Worm (Caenorhabditis elegans) whole organism, mixed stage, embryonic: Measurements from ENCODE around the gene F44F4.10.
"Not testable (repeated sequence)": the region's sequence is repeated elsewhere in the genome, so short reads cannot be mapped to it uniquely, and the experiment has no call there.

Experiments used
- M03D4.4 ChIP-seq: sonication (generic microtip); optimal IDR thresholded peaks from 2 replicates; lab custom pipeline; 2017; ENCODE audit warnings: mild to moderate bottlenecking, missing genetic modification characterization, missing compliant biosample characterization
- bed-3 ChIP-seq: fragments of 200-800 bp; sonication (Bioruptor generic); optimal IDR thresholded peaks from 3 replicates; lab custom pipeline; 2018; ENCODE audit warnings: mild to moderate bottlenecking, missing genetic modification characterization, moderate library complexity, missing compliant biosample characterization
- blmp-1 ChIP-seq: fragments of 150-350 bp; optimal IDR thresholded peaks from 2 replicates; lab custom pipeline; 2014; ENCODE audit warnings: missing biosample characterization, missing genetic modification characterization
- ceh-39 ChIP-seq: fragments of 150-350 bp; optimal IDR thresholded peaks from 2 replicates; lab custom pipeline; 2014; ENCODE audit warnings: missing biosample characterization, missing genetic modification characterization
- ceh-43 ChIP-seq: fragments of 200-800 bp; sonication (Bioruptor generic); optimal IDR thresholded peaks from 2 replicates; lab custom pipeline; 2018; ENCODE audit warnings: mild to moderate bottlenecking, missing genetic modification characterization, moderate library complexity, missing compliant biosample characterization
- ceh-83 ChIP-seq: fragments of 200-800 bp; sonication (Bioruptor generic); optimal IDR thresholded peaks from 2 replicates; lab custom pipeline; 2018; ENCODE audit warnings: mild to moderate bottlenecking, missing genetic modification characterization, missing compliant biosample characterization
- ces-1 ChIP-seq: fragments of 150-350 bp; optimal IDR thresholded peaks from 2 replicates; lab custom pipeline; 2014; ENCODE audit warnings: missing biosample characterization, missing genetic modification reagents, missing genetic modification characterization
- cnd-1 ChIP-seq: fragments of 200-800 bp; sonication (Bioruptor generic); optimal IDR thresholded peaks from 2 replicates; lab custom pipeline; 2018; ENCODE audit warnings: mild to moderate bottlenecking, missing genetic modification characterization, missing compliant biosample characterization
- drap-1 ChIP-seq: fragments of 200-800 bp; sonication (Bioruptor generic); optimal IDR thresholded peaks from 3 replicates; lab custom pipeline; 2018; ENCODE audit warnings: mild to moderate bottlenecking, missing genetic modification characterization, missing compliant biosample characterization
- elt-1 ChIP-seq: sonication (generic microtip); optimal IDR thresholded peaks from 2 replicates; lab custom pipeline; 2017; ENCODE audit warnings: missing genetic modification characterization, mild to moderate bottlenecking, missing compliant biosample characterization, antibody characterized with exemption, moderate library complexity, borderline replicate concordance; ENCODE audit not compliant: insufficient read depth
- elt-3 ChIP-seq: fragments of 150-350 bp; optimal IDR thresholded peaks from 2 replicates; lab custom pipeline; 2014; ENCODE audit warnings: missing biosample characterization, missing genetic modification characterization
- flh-1 ChIP-seq: fragments of 200-800 bp; sonication (Bioruptor generic); optimal IDR thresholded peaks from 2 replicates; lab custom pipeline; 2018; ENCODE audit warnings: mild to moderate bottlenecking, missing genetic modification characterization, moderate library complexity, missing compliant biosample characterization
- hlh-1 ChIP-seq: fragments of 150-350 bp; optimal IDR thresholded peaks from 2 replicates; lab custom pipeline; 2014; ENCODE audit warnings: missing biosample characterization, missing genetic modification reagents, missing genetic modification characterization
- lin-13 ChIP-seq: fragments of 150-350 bp; optimal IDR thresholded peaks from 2 replicates; lab custom pipeline; 2014; ENCODE audit warnings: missing biosample characterization, missing genetic modification characterization
- lin-32 ChIP-seq: fragments of 200-800 bp; sonication (Bioruptor generic); optimal IDR thresholded peaks from 2 replicates; lab custom pipeline; 2018; ENCODE audit warnings: mild to moderate bottlenecking, missing genetic modification characterization, missing compliant biosample characterization
- lsy-2 ChIP-seq: fragments of 150-350 bp; optimal IDR thresholded peaks from 2 replicates; lab custom pipeline; 2014; ENCODE audit warnings: missing biosample characterization, missing genetic modification characterization
- mab-5 ChIP-seq: fragments of 150-350 bp; optimal IDR thresholded peaks from 2 replicates; lab custom pipeline; 2014; ENCODE audit warnings: missing biosample characterization, missing genetic modification characterization
- mep-1 ChIP-seq: fragments of 150-350 bp; optimal IDR thresholded peaks from 2 replicates; lab custom pipeline; 2017; ENCODE audit warnings: missing biosample characterization, missing genetic modification reagents, missing genetic modification characterization, inconsistent platforms
- mls-2 ChIP-seq: sonication (generic microtip); optimal IDR thresholded peaks from 2 replicates; lab custom pipeline; 2016; ENCODE audit warnings: mild to moderate bottlenecking, missing genetic modification characterization, moderate library complexity, missing compliant biosample characterization
- nhr-12 ChIP-seq: fragments of 150-350 bp; optimal IDR thresholded peaks from 2 replicates; lab custom pipeline; 2014; ENCODE audit warnings: missing biosample characterization, missing genetic modification characterization
- nhr-2 ChIP-seq: fragments of 150-350 bp; optimal IDR thresholded peaks from 2 replicates; lab custom pipeline; 2014; ENCODE audit warnings: missing biosample characterization, missing genetic modification characterization
- nhr-237 ChIP-seq: fragments of 150-350 bp; optimal IDR thresholded peaks from 2 replicates; lab custom pipeline; 2014; ENCODE audit warnings: missing biosample characterization, missing genetic modification characterization
- nhr-28 ChIP-seq: fragments of 150-350 bp; optimal IDR thresholded peaks from 2 replicates; lab custom pipeline; 2014; ENCODE audit warnings: missing biosample characterization, missing genetic modification characterization
- nhr-76 ChIP-seq: sonication (generic microtip); optimal IDR thresholded peaks from 2 replicates; lab custom pipeline; 2017; ENCODE audit warnings: missing biosample characterization, missing genetic modification characterization
- pha-4 ChIP-seq: fragments of 150-350 bp; optimal IDR thresholded peaks from 2 replicates; lab custom pipeline; 2018; ENCODE audit warnings: missing biosample characterization, missing genetic modification reagents, missing genetic modification characterization
- sem-2 ChIP-seq: fragments of 200-800 bp; sonication (Bioruptor generic); optimal IDR thresholded peaks from 2 replicates; lab custom pipeline; 2018; ENCODE audit warnings: mild to moderate bottlenecking, missing genetic modification characterization, missing compliant biosample characterization
- sptf-1 ChIP-seq: sonication (generic microtip); optimal IDR thresholded peaks from 2 replicates; lab custom pipeline; 2017; ENCODE audit warnings: mild to moderate bottlenecking, missing genetic modification characterization, moderate library complexity, missing compliant biosample characterization
- unc-120 ChIP-seq: sonication (generic microtip); optimal IDR thresholded peaks from 2 replicates; lab custom pipeline; 2017; ENCODE audit warnings: missing genetic modification characterization, missing compliant biosample characterization; ENCODE audit not compliant: poor library complexity, severe bottlenecking
- unc-39 ChIP-seq: fragments of 150-350 bp; optimal IDR thresholded peaks from 2 replicates; lab custom pipeline; 2014; ENCODE audit warnings: missing biosample characterization, missing genetic modification characterization
- unc-62 ChIP-seq: fragments of 150-350 bp; optimal IDR thresholded peaks from 2 replicates; lab custom pipeline; 2014; ENCODE audit warnings: missing biosample characterization, missing genetic modification reagents, missing genetic modification characterization
- zip-8 ChIP-seq: fragments of 150-350 bp; optimal IDR thresholded peaks from 2 replicates; lab custom pipeline; 2014; ENCODE audit warnings: missing biosample characterization, missing genetic modification characterization
- ztf-11 ChIP-seq: fragments of 150-350 bp; optimal IDR thresholded peaks from 2 replicates; lab custom pipeline; 2014; ENCODE audit warnings: missing biosample characterization, missing genetic modification characterization

The F44F4.10 gene

DNA sequence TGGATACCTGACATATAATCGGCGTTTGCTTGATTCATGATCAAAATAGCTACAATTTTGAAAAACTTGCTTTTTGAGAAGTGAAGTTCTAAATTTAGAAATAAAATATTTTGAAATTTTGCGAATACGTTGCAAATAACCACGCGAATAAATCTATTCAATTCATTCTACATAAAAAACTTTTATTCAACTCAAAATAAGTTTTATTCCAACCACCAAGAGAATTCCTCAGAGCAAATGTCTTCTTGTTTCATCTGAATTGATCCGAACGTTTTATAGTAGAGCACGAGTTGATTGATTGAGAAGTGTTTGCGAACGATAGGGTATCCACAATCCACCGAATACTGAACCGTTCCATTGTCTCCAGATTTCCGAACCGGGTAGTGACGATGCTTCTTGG lies 1.3 kb downstream of the F44F4.10 start, which contains the start of gene F44F4.9:
F44F4.9 (minus strand) TSS at position 101 of the 400 bp plus-strand sequence.
- no peak for TF ChIP-seq unc-120 (tag; lab: Kevin White, UChicago)
- TF ChIP-seq elt-3 (tag; lab: Kevin White, UChicago): no peak
- no peak for TF ChIP-seq nhr-76 (tag; lab: Kevin White, UChicago)
- no peak for TF ChIP-seq zip-8 (tag; lab: Kevin White, UChicago)
- TF ChIP-seq lin-13 (tag; lab: Kevin White, UChicago): no peak
- no peak for TF ChIP-seq nhr-2 (tag; lab: Kevin White, UChicago)
- TF ChIP-seq ztf-11: no peak
- no peak for TF ChIP-seq pha-4 (tag; lab: Kevin White, UChicago)
- TF ChIP-seq mls-2 (tag; lab: Kevin White, UChicago): no peak
- no peak for TF ChIP-seq drap-1
- TF ChIP-seq bed-3 (GFP tag; lab: Kevin White, UChicago): no peak
- TF ChIP-seq nhr-28 (tag; lab: Kevin White, UChicago): no peak
- no peak for TF ChIP-seq sptf-1
- no peak for TF ChIP-seq sem-2 (GFP tag; lab: Kevin White, UChicago)
- TF ChIP-seq nhr-12 (tag; lab: Kevin White, UChicago): no peak
- TF ChIP-seq flh-1 (GFP tag; lab: Kevin White, UChicago): no peak
- TF ChIP-seq, all 35 proteins: peak for 0

- no peak for TF ChIP-seq mep-1
- no peak for TF ChIP-seq mab-5 (tag; lab: Kevin White, UChicago)
- TF ChIP-seq ces-1 (GFP tag; lab: Kevin White, UChicago): no peak
- TF ChIP-seq hlh-1: no peak
- TF ChIP-seq nhr-237 (tag; lab: Kevin White, UChicago): no peak
- TF ChIP-seq nhr-76 (tag; lab: Kevin White, UChicago): no peak
Observed at ce11 chrII:10914366-10914765, 2.7 kb downstream of the F44F4.10 start, which contains the start of gene F44F4.15. Gene F44F4.15, plus strand, starts transcription at chrII:10914666.

- TF ChIP-seq elt-1 (tag; lab: Kevin White, UChicago) (no peak), elt-3 (tag; lab: Kevin White, UChicago) (no peak), sptf-1 (no peak), M03D4.4 (tag; lab: Kevin White, UChicago) (no peak), nhr-237 (tag; lab: Kevin White, UChicago) (no peak), mab-5 (tag; lab: Kevin White, UChicago) (no peak), cnd-1 (tag; lab: Kevin White, UChicago) (no peak), lin-13 (tag; lab: Kevin White, UChicago) (no peak), unc-120 (tag; lab: Kevin White, UChicago) (no peak), unc-62 (GFP tag; lab: Kevin White, UChicago) (no peak), ztf-11 (no peak), ceh-83 (GFP tag; lab: Kevin White, UChicago) (no peak), unc-39 (tag; lab: Kevin White, UChicago) (no peak)
Observed at ce11 chrII:10912995-10913394, 4.1 kb downstream of the F44F4.10 start.

ce11 chrII:10910219-10910618 lies 6.9 kb downstream of the F44F4.10 start, which contains the start of gene sra-11:
Gene sra-11, minus strand, starts transcription at chrII:10910319.
- no peak for TF ChIP-seq ceh-39 (tag; lab: Kevin White, UChicago)
- TF ChIP-seq blmp-1 (tag; lab: Kevin White, UChicago): no peak
- TF ChIP-seq lin-32 (GFP tag; lab: Kevin White, UChicago): no peak
- TF ChIP-seq drap-1: no peak
- no peak for TF ChIP-seq ceh-43 (GFP tag; lab: Kevin White, UChicago)
- TF ChIP-seq cnd-1 (tag; lab: Kevin White, UChicago): no peak
- TF ChIP-seq ztf-11: no peak

- TF ChIP-seq blmp-1, pha-4, lsy-2 (tag; lab: Kevin White, UChicago): not testable (repeated sequence)
- TF ChIP-seq, all 35 proteins: peak for 0; not testable (repeated sequence) for 35
Observed at ce11 chrII:10904379-10904778, 12.7 kb downstream of the F44F4.10 start, which contains the start of gene sra-12. Gene sra-12, minus strand, starts transcription at chrII:10904479.
